Worm (Caenorhabditis elegans) whole organism, L1 larva: ENCODE results near the gene K09D9.9.

Experiments
- ama-1 ChIP-seq: fragments of 150-350 bp; optimal IDR thresholded peaks from 2 replicates; lab custom pipeline; 2014
- ceh-90 ChIP-seq: sonication (generic microtip); optimal IDR thresholded peaks from 2 replicates; lab custom pipeline; 2016; ENCODE audit warnings: missing genetic modification characterization, missing compliant biosample characterization
- fkh-4 ChIP-seq: sonication (generic microtip); optimal IDR thresholded peaks from 2 replicates; lab custom pipeline; 2016; ENCODE audit warnings: missing compliant biosample characterization, missing genetic modification characterization, borderline replicate concordance
- lin-35 ChIP-seq, 2 experiments: fragments of 150-350 bp; optimal IDR thresholded peaks; 2 replicates each; lab custom pipeline; 2014; ENCODE audit warnings: missing biosample characterization in 2 of 2, missing genetic modification characterization in 2 of 2, missing genetic modification reagents in 2 of 2
- nhr-237 ChIP-seq: fragments of 150-350 bp; optimal IDR thresholded peaks from 2 replicates; lab custom pipeline; 2014; ENCODE audit warnings: missing biosample characterization, missing genetic modification characterization
- nhr-28 ChIP-seq: fragments of 150-350 bp; optimal IDR thresholded peaks from 2 replicates; lab custom pipeline; 2014; ENCODE audit warnings: missing biosample characterization, missing genetic modification characterization
- nhr-47 ChIP-seq: sonication (generic microtip); optimal IDR thresholded peaks from 2 replicates; lab custom pipeline; 2016; ENCODE audit warnings: mild to moderate bottlenecking, missing genetic modification characterization, moderate library complexity, missing compliant biosample characterization
- nhr-76 ChIP-seq: sonication (generic microtip); optimal IDR thresholded peaks from 2 replicates; lab custom pipeline; 2017; ENCODE audit warnings: missing biosample characterization, missing genetic modification characterization
- pqm-1 ChIP-seq: sonication (generic microtip); optimal IDR thresholded peaks from 3 replicates; lab custom pipeline; 2017; ENCODE audit warnings: missing biosample characterization, missing genetic modification characterization
- sox-4 ChIP-seq: sonication (generic microtip); optimal IDR thresholded peaks from 2 replicates; lab custom pipeline; 2016; ENCODE audit warnings: missing genetic modification characterization, missing compliant biosample characterization
- unc-86 ChIP-seq: sonication (generic microtip); optimal IDR thresholded peaks from 2 replicates; lab custom pipeline; 2016; ENCODE audit warnings: missing genetic modification characterization, missing compliant biosample characterization
- zip-4 ChIP-seq: fragments of 200-800 bp; sonication (Bioruptor generic); optimal IDR thresholded peaks from 2 replicates; lab custom pipeline; 2018; ENCODE audit warnings: mild to moderate bottlenecking, missing genetic modification characterization, moderate library complexity, missing compliant biosample characterization

ce11 chrV:4035811-4036210 lies 41.9 kb upstream of the K09D9.9 start, which contains the start of gene C49G7.13:
- TF ChIP-seq ama-1 (lab: Kevin White, UChicago): no peak
- TF ChIP-seq pqm-1: no peak
- TF ChIP-seq unc-86: no peak
- TF ChIP-seq zip-4 (GFP tag; lab: Kevin White, UChicago): no peak
- TF ChIP-seq nhr-47 (tag; lab: Kevin White, UChicago): no peak
- TF ChIP-seq nhr-237 (tag; lab: Kevin White, UChicago): no peak
- no peak for TF ChIP-seq sox-4 (tag; lab: Kevin White, UChicago)
- TF ChIP-seq ceh-90 (tag; lab: Kevin White, UChicago): no peak
- no peak for TF ChIP-seq lin-35 (GFP tag; optimal IDR thresholded peaks at IDR 0.05; lab: Kevin White, UChicago)
- no peak for TF ChIP-seq nhr-76
- TF ChIP-seq nhr-28: no peak
- TF ChIP-seq fkh-4 (tag; lab: Kevin White, UChicago): no peak
